Fruit fly (Drosophila melanogaster): ENCODE measurements around the gene pum.
A peak's percentile ranks its signal among the peaks of the same experiment; 100 is the strongest.

The pum gene

DNA sequence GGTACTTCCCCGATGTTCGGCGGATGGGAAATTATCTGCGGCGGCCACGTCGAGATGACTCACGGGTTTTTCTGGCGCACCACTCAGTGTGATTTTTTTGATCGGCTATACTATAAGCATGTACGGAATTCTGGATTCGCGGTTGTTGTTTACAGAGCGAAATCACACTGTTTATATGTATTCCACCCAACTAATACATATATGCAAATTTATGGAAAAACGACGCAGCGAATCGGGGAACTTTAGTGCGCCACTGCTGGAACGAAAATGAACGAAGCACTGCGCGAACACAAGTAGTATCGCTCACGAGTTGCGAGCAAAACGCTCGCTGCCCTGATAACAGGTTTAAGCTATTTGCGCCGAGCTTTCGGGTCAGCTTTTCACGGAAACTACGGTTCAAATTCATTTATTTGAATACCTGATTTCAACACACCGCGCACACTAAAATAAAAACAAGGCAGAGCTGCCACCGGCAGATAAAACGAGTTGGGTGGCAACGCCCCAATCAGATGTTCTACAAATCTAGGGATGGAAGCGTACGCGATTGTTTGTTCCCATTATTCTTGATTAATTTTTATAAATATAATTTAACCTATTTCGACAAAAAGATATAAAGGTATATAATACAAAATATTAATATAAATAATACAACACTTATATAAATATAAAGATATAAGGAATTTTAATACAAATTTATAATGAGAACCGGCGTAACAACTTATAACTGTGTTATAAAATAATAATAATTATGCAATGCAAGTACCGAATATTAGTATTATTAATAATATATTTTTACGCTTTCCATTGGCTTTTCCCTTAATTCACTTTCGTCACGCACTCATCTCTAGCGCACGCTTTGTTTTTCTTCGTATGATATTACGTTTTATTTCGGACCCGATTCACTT is 189.7 kb downstream of the pum start, which contains the start of gene Rel (continued):
- TF ChIP-seq slbo (GFP tag; IDR thresholded peaks at IDR 0.05) (no peak), Eip74EF (GFP tag; optimal IDR thresholded peaks at IDR 0.05) (peak in 1 of 2 experiments; percentile 24), CG12659 (GFP tag; optimal IDR thresholded peaks at IDR 0.05) (peak; percentile 81), NC2α (GFP tag; optimal IDR thresholded peaks at IDR 0.05) (no peak), scrt (GFP tag; optimal IDR thresholded peaks at IDR 0.05) (peak; percentile 45), Dek (tag; optimal IDR thresholded peaks at IDR 0.05) (peak; percentile 70), Myb (GFP tag; optimal IDR thresholded peaks at IDR 0.05) (peak; percentile 73), Med (GFP tag) (peak; percentile 88), CG12391 (tag; optimal IDR thresholded peaks at IDR 0.05) (peak; percentile 89), gfzf (GFP tag; optimal IDR thresholded peaks at IDR 0.05) (peak; percentile 3), CG10654 (GFP tag; optimal IDR thresholded peaks at IDR 0.05) (peak; percentile 50), CG13123 (GFP tag; optimal IDR thresholded peaks at IDR 0.05) (peak; percentile 4), tap (tag; optimal IDR thresholded peaks at IDR 0.05) (peak; percentile 77), CG6654 (GFP tag; optimal IDR thresholded peaks at IDR 0.05) (peak; percentile 26), pzg (GFP tag; optimal IDR thresholded peaks at IDR 0.05) (peak; percentile 67), ci (GFP tag; IDR thresholded peaks at IDR 0.05) (no peak), CG9727 (GFP tag; optimal IDR thresholded peaks at IDR 0.05) (peak; percentile 81), CG5245 (GFP tag; optimal IDR thresholded peaks at IDR 0.05) (peak; percentile 45), Rx (GFP tag; IDR thresholded peaks at IDR 0.05) (no peak), Pdp1 (GFP tag; optimal IDR thresholded peaks at IDR 0.05) (peak in 1 of 2 experiments; percentile 23), CG1024 (GFP tag; IDR thresholded peaks at IDR 0.05) (no peak), CG4820 (GFP tag; optimal IDR thresholded peaks at IDR 0.05) (peak; percentile 42), CG10979 (tag; optimal IDR thresholded peaks at IDR 0.05) (peak; percentile 74), CG10565 (GFP tag; optimal IDR thresholded peaks at IDR 0.05) (no peak), CG11723 (GFP tag; optimal IDR thresholded peaks at IDR 0.05) (peak; percentile 27), crol (GFP tag; IDR thresholded peaks at IDR 0.05) (no peak), CG2116 (GFP tag; optimal IDR thresholded peaks at IDR 0.05) (peak; percentile 33), CG3163 (GFP tag; optimal IDR thresholded peaks at IDR 0.05) (no peak), CG31365 (tag; optimal IDR thresholded peaks at IDR 0.05) (peak; percentile 11), dmrt11E (tag; optimal IDR thresholded peaks at IDR 0.05) (peak; percentile 82), Fer2 (tag; optimal IDR thresholded peaks at IDR 0.05) (peak; percentile 37), ATbp (GFP tag; optimal IDR thresholded peaks at IDR 0.05) (peak; percentile 17), HLH54F (GFP tag; optimal IDR thresholded peaks at IDR 0.05) (no peak), Spps (tag; optimal IDR thresholded peaks at IDR 0.05) (peak; percentile 32), shn (GFP tag; optimal IDR thresholded peaks at IDR 0.05) (peak; percentile 40), cwo (GFP tag; optimal IDR thresholded peaks at IDR 0.05) (peak; percentile 62), CG1602 (GFP tag; optimal IDR thresholded peaks at IDR 0.05) (peak; percentile 54), PHDP (tag; optimal IDR thresholded peaks at IDR 0.05) (peak; percentile 69), CG6272 (GFP tag; IDR thresholded peaks at IDR 0.05) (0 out of 2 replicates have a peak, but pooled peaks have one; percentile 44), az2 (GFP tag; optimal IDR thresholded peaks at IDR 0.05) (peak; percentile 63), Hr51 (GFP tag; optimal IDR thresholded peaks at IDR 0.05) (peak; percentile 30 to 79), Trl (optimal IDR thresholded peaks at IDR 0.05) (peak in 1 of 2 experiments; percentile 4), Trl (GFP tag; optimal IDR thresholded peaks at IDR 0.05) (no peak), CG12299 (tag; optimal IDR thresholded peaks at IDR 0.05) (peak; percentile 54), CG10431 (GFP tag; optimal IDR thresholded peaks at IDR 0.05) (peak; percentile 41), pb (GFP tag; optimal IDR thresholded peaks at IDR 0.05) (peak; percentile 34), Meics (GFP tag; optimal IDR thresholded peaks at IDR 0.05) (peak; percentile 78), dpn (GFP tag; optimal IDR thresholded peaks at IDR 0.05) (peak in 1 of 2 experiments; percentile 62)
